Worm (Caenorhabditis elegans): Measurements from ENCODE around the gene K10C2.7.

K10C2.7 gene

ce11 chrX:6405905-6406304, 37.4 kb downstream of the K10C2.7 start:
- TF ChIP-seq zfh-2 (GFP tag; conservative IDR thresholded peaks at IDR 0.05) (no peak), lin-35 (GFP tag; optimal IDR thresholded peaks at IDR 0.05) (no peak), mes-4 (tag; optimal IDR thresholded peaks at IDR 0.05) (no peak), dpff-1 (tag; optimal IDR thresholded peaks at IDR 0.05) (no peak), lin-26 (GFP tag; IDR thresholded peaks at IDR 0.05) (no peak), egl-18 (GFP tag; IDR thresholded peaks at IDR 0.05) (no peak), madf-10 (tag; optimal IDR thresholded peaks at IDR 0.05) (no peak), nfyb-1 (GFP tag; IDR thresholded peaks at IDR 0.05) (no peak), tbp1 (GFP tag; optimal IDR thresholded peaks at IDR 0.05) (no peak), Y95B8A.8 (GFP tag; IDR thresholded peaks at IDR 0.05) (no peak), Y79H2A.3 (GFP tag; conservative IDR thresholded peaks at IDR 0.05) (no peak)

DNA sequence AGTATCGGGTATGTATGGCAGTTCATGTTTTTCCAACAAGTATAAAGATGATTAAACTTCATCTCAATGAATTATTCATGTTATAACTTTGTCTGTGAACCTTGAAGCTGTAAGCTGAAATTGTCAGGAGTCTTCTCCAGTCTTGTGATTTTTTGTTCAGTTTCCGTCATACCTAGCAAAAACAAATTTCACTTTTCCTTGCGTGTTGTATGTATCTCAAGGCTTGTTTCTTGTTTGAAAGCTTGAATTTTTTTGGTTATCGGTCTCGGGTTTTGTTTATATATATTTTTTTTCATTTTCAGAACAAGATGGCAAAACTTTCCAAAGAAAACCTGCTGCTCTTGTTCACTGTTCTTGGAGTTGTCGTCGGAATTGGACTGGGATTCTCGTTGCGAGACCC, 40.2 kb downstream of the K10C2.7 start, which contains the start of gene glt-4:
Gene glt-4, plus strand, starts transcription at position 301 of the 400 bp plus-strand sequence.
- TF ChIP-seq hrde-1 (tag; optimal IDR thresholded peaks at IDR 0.05; ENCODE audit: borderline replicate concordance) (no peak), ccch-3 (GFP tag; optimal IDR thresholded peaks at IDR 0.05) (no peak)

DNA sequence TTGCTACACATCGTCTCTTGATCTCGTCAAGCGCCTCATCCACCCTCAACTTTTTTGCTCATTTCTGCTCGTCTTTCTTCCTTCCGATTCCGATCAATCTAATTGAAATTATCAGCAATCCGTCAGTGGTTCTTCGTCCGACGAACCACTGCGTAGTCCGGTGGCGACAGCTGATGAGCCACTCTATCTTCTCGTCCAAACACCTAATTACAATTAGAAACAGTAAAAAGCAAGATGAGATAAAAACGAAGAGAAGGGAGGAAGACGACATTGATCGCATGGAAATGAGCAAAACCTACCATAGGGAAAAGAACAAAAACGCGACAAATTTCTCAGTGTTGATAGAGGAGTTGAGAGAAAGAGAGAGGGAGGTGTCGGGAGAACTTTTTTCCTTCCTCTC, 43.8 kb downstream of the K10C2.7 start:
- no peak for TF ChIP-seq F57A8.1 (GFP tag; optimal IDR thresholded peaks at IDR 0.05)
- TF ChIP-seq akir-1 (GFP tag; optimal IDR thresholded peaks at IDR 0.05), result no peak
- TF ChIP-seq ztf-25 (GFP tag; IDR thresholded peaks at IDR 0.05), result no peak
- no peak for TF ChIP-seq lag-1 (GFP tag; IDR thresholded peaks at IDR 0.05)
- no peak for TF ChIP-seq F23B12.7 (tag; optimal IDR thresholded peaks at IDR 0.05; ENCODE audit: insufficient read depth)
- TF ChIP-seq attf-5 (GFP tag; optimal IDR thresholded peaks at IDR 0.05), result no peak
- no peak for TF ChIP-seq K12H6.12 (tag; optimal IDR thresholded peaks at IDR 0.05)
- TF ChIP-seq nhr-80 (tag; optimal IDR thresholded peaks at IDR 0.05), result no peak
- no peak for TF ChIP-seq lin-40 (tag; optimal IDR thresholded peaks at IDR 0.05)
- no peak for TF ChIP-seq egl-18 (GFP tag; IDR thresholded peaks at IDR 0.05)
- TF ChIP-seq unc-130 (GFP tag; optimal IDR thresholded peaks at IDR 0.05), result no peak
- no peak for TF ChIP-seq mcd-1 (GFP tag; IDR thresholded peaks at IDR 0.05)
